Worm (Caenorhabditis elegans): Measurements from ENCODE around the gene T11F9.21.

- TF ChIP-seq tab-1 (GFP tag; IDR thresholded peaks at IDR 0.05), result no peak
- TF ChIP-seq flt-1 (GFP tag; IDR thresholded peaks at IDR 0.05), result no peak
- no peak for TF ChIP-seq med-1 (GFP tag; optimal IDR thresholded peaks at IDR 0.05; ENCODE audit: insufficient read depth)
- TF ChIP-seq ztf-29 (GFP tag; IDR thresholded peaks at IDR 0.05), result no peak
- no peak for TF ChIP-seq cog-1 (tag; optimal IDR thresholded peaks at IDR 0.05)
- TF ChIP-seq ref-1 (GFP tag; conservative IDR thresholded peaks at IDR 0.05), result no peak
- no peak for TF ChIP-seq klf-2 (GFP tag; conservative IDR thresholded peaks at IDR 0.05)
- no peak for TF ChIP-seq T22C8.4 (GFP tag; IDR thresholded peaks at IDR 0.05)
Observed at ce11 chrV:11517789-11518188, 25.2 kb downstream of the T11F9.21 start, which contains the start of gene C55A6.4.

Measured in whole organism, midembryonic.